Worm (Caenorhabditis elegans) whole organism, young adult: ENCODE data around the gene oac-22.

Source experiments
- B0336.3 ChIP-seq: fragments of 200-800 bp; sonication (Bioruptor generic); IDR thresholded peaks from 2 replicates; pipeline ENCODE4 v1.3.6; 2022; ENCODE audit warnings: missing genetic modification characterization, missing compliant biosample characterization
- D2030.7 ChIP-seq: fragments of 200-800 bp; sonication (Bioruptor generic); IDR thresholded peaks from 2 replicates; pipeline ENCODE4 v1.3.6; 2022; ENCODE audit warnings: missing genetic modification reagents, missing genetic modification characterization, missing compliant biosample characterization
- F22D6.2 ChIP-seq: sonication (generic microtip); optimal IDR thresholded peaks from 2 replicates; lab custom pipeline; 2016; ENCODE audit warnings: mild to moderate bottlenecking, missing genetic modification characterization, missing compliant biosample characterization
- F33H1.4 ChIP-seq: fragments of 200-800 bp; sonication (Bioruptor generic); IDR thresholded peaks from 2 replicates; pipeline ENCODE4 v1.3.6; 2022; ENCODE audit warnings: missing genetic modification reagents, missing genetic modification characterization, missing compliant biosample characterization
- F57C9.4 ChIP-seq: sonication (generic microtip); optimal IDR thresholded peaks from 2 replicates; lab custom pipeline; 2017; ENCODE audit warnings: mild to moderate bottlenecking, missing genetic modification characterization, missing compliant biosample characterization
- K11D2.4 ChIP-seq: fragments of 200-800 bp; sonication (Bioruptor generic); IDR thresholded peaks from 2 replicates; pipeline ENCODE4 v1.3.6; 2022; ENCODE audit warnings: missing genetic modification reagents, missing genetic modification characterization, missing compliant biosample characterization
- Y56A3A.18 ChIP-seq: fragments of 200-800 bp; sonication (Bioruptor generic); IDR thresholded peaks from 2 replicates; pipeline ENCODE4 v1.3.6; 2022; ENCODE audit warnings: missing genetic modification reagents, missing genetic modification characterization, missing compliant biosample characterization
- Y95B8A.8 ChIP-seq: fragments of 200-800 bp; sonication (Bioruptor generic); IDR thresholded peaks from 2 replicates; pipeline ENCODE4 v1.3.6; 2022; ENCODE audit warnings: missing genetic modification reagents, missing genetic modification characterization, missing compliant biosample characterization
- akir-1 ChIP-seq: fragments of 200-800 bp; sonication (Bioruptor generic); optimal IDR thresholded peaks from 2 replicates; lab custom pipeline; 2018; ENCODE audit warnings: mild to moderate bottlenecking, missing genetic modification characterization, moderate library complexity, missing compliant biosample characterization
- atf-7 ChIP-seq: sonication (generic microtip); optimal IDR thresholded peaks from 2 replicates; lab custom pipeline; 2017; ENCODE audit warnings: mild to moderate bottlenecking, missing genetic modification characterization, missing compliant biosample characterization
- athp-1 ChIP-seq: sonication (generic microtip); optimal IDR thresholded peaks from 2 replicates; lab custom pipeline; 2017; ENCODE audit warnings: mild to moderate bottlenecking, missing genetic modification characterization, missing compliant biosample characterization
- cebp-1 ChIP-seq, 2 experiments: fragments of 200-800 bp in 1 of 2; sonication (Bioruptor generic) in 1 of 2; sonication (generic microtip) in 1 of 2; IDR thresholded peaks in 1 of 2; optimal IDR thresholded peaks in 1 of 2; 2 replicates each; pipeline versions ENCODE4 v1.3.6 to Lab custom; 2017 to 2022; ENCODE audit warnings: missing compliant biosample characterization in 2 of 2, missing genetic modification characterization in 2 of 2, mild to moderate bottlenecking in 1 of 2, missing genetic modification reagents in 1 of 2, moderate library complexity in 1 of 2
- cebp-2 ChIP-seq: fragments of 200-800 bp; sonication (Bioruptor generic); IDR thresholded peaks from 2 replicates; pipeline ENCODE4 v1.3.6; 2022; ENCODE audit warnings: missing genetic modification characterization, missing compliant biosample characterization
- ceh-40 ChIP-seq: fragments of 200-800 bp; sonication (Bioruptor generic); IDR thresholded peaks from 2 replicates; pipeline ENCODE4 v1.3.6; 2022; ENCODE audit warnings: missing genetic modification characterization, missing compliant biosample characterization
- ceh-58 ChIP-seq: fragments of 200-800 bp; sonication (Bioruptor generic); IDR thresholded peaks from 2 replicates; pipeline ENCODE4 v1.3.6; 2022; ENCODE audit warnings: missing genetic modification characterization, missing compliant biosample characterization
- die-1 ChIP-seq: sonication (generic microtip); optimal IDR thresholded peaks from 2 replicates; lab custom pipeline; 2016; ENCODE audit warnings: missing genotype, mild to moderate bottlenecking, missing genetic modification characterization, missing compliant biosample characterization
- dox-1 ChIP-seq: fragments of 200-800 bp; sonication (Bioruptor generic); IDR thresholded peaks from 2 replicates; pipeline ENCODE4 v1.3.6; 2022; ENCODE audit warnings: missing genetic modification reagents, missing genetic modification characterization, missing compliant biosample characterization
- dpl-1 ChIP-seq: fragments of 150-350 bp; optimal IDR thresholded peaks from 2 replicates; lab custom pipeline; 2014; ENCODE audit warnings: missing biosample characterization, missing genetic modification reagents, missing genetic modification characterization
- efl-1 ChIP-seq: fragments of 150-350 bp; optimal IDR thresholded peaks from 2 replicates; lab custom pipeline; 2014; ENCODE audit warnings: missing biosample characterization, missing genetic modification reagents, missing genetic modification characterization
- egrh-3 ChIP-seq: fragments of 200-800 bp; sonication (Bioruptor generic); IDR thresholded peaks from 2 replicates; pipeline ENCODE4 v1.3.6; 2022; ENCODE audit warnings: missing genetic modification reagents, missing genetic modification characterization, missing compliant biosample characterization
- hlh-12 ChIP-seq: sonication (generic microtip); optimal IDR thresholded peaks from 2 replicates; lab custom pipeline; 2016; ENCODE audit warnings: missing genetic modification characterization, missing compliant biosample characterization
- hmg-20 ChIP-seq: fragments of 200-800 bp; sonication (Bioruptor generic); IDR thresholded peaks from 2 replicates; pipeline ENCODE4 v1.3.6; 2022; ENCODE audit warnings: missing genetic modification reagents, missing genetic modification characterization, missing compliant biosample characterization
- hrde-1 ChIP-seq: sonication (generic microtip); optimal IDR thresholded peaks from 2 replicates; lab custom pipeline; 2016; ENCODE audit warnings: missing genetic modification characterization, mild to moderate bottlenecking, missing compliant biosample characterization, moderate library complexity, missing genotype, missing genetic modification reagents, borderline replicate concordance
- lag-1 ChIP-seq: fragments of 200-800 bp; sonication (Bioruptor generic); IDR thresholded peaks from 2 replicates; pipeline ENCODE4 v1.3.6; 2022; ENCODE audit warnings: missing genetic modification reagents, missing genetic modification characterization, missing compliant biosample characterization
- let-607 ChIP-seq, 2 experiments: fragments of 200-800 bp in 1 of 2; sonication (Bioruptor generic) in 1 of 2; sonication (generic microtip) in 1 of 2; optimal IDR thresholded peaks; 2 replicates each; lab custom pipeline; 2016 to 2018; ENCODE audit warnings: mild to moderate bottlenecking in 2 of 2, missing compliant biosample characterization in 2 of 2, missing genetic modification characterization in 2 of 2, moderate library complexity in 2 of 2, missing genotype in 1 of 2
- lin-35 ChIP-seq, 3 experiments: fragments of 150-350 bp in 2 of 3; sonication (generic microtip) in 1 of 3; optimal IDR thresholded peaks; 2 replicates each; lab custom pipeline; 2014 to 2018; ENCODE audit warnings: missing biosample characterization in 3 of 3, missing genetic modification characterization in 3 of 3, missing genetic modification reagents in 3 of 3
- lin-40 ChIP-seq: sonication (generic microtip); optimal IDR thresholded peaks from 2 replicates; lab custom pipeline; 2016; ENCODE audit warnings: missing genetic modification characterization, mild to moderate bottlenecking, missing compliant biosample characterization, missing genotype, missing genetic modification reagents
- lir-1 ChIP-seq: fragments of 200-800 bp; sonication (Bioruptor generic); conservative IDR thresholded peaks from 2 replicates; pipeline ENCODE4 v1.3.6; 2022; ENCODE audit warnings: missing genetic modification reagents, missing genetic modification characterization, missing compliant biosample characterization
- mes-4 ChIP-seq: sonication (generic microtip); optimal IDR thresholded peaks from 2 replicates; lab custom pipeline; 2016; ENCODE audit warnings: missing genotype, missing genetic modification characterization, missing compliant biosample characterization
- mxl-1 ChIP-seq: sonication (generic microtip); optimal IDR thresholded peaks from 2 replicates; lab custom pipeline; 2016; ENCODE audit warnings: missing genetic modification characterization, missing compliant biosample characterization
- nhr-120 ChIP-seq: fragments of 200-800 bp; sonication (Bioruptor generic); IDR thresholded peaks from 2 replicates; pipeline ENCODE4 v1.3.6; 2022; ENCODE audit warnings: missing genetic modification characterization, missing compliant biosample characterization
- pha-4 ChIP-seq: fragments of 150-350 bp; sonication (generic microtip); optimal IDR thresholded peaks from 2 replicates; lab custom pipeline; 2014; ENCODE audit warnings: missing biosample characterization, missing genetic modification reagents, missing genetic modification characterization
- repo-1 ChIP-seq: sonication (generic microtip); optimal IDR thresholded peaks from 2 replicates; lab custom pipeline; 2017; ENCODE audit warnings: mild to moderate bottlenecking, missing genetic modification characterization, missing compliant biosample characterization
- rpc-1 ChIP-seq, 2 experiments: fragments of 150-350 bp in 1 of 2; sonication (generic microtip) in 1 of 2; optimal IDR thresholded peaks; 2 replicates each; lab custom pipeline; 2014 to 2018; ENCODE audit warnings: missing biosample characterization in 1 of 2, missing genetic modification characterization in 1 of 2, missing genetic modification reagents in 1 of 2, missing genotype in 1 of 2
- sea-2 ChIP-seq: fragments of 200-800 bp; sonication (Bioruptor generic); IDR thresholded peaks from 2 replicates; pipeline ENCODE4 v1.3.6; 2022; ENCODE audit warnings: missing genetic modification characterization, missing compliant biosample characterization
- snpc-4 ChIP-seq, 5 experiments: fragments of 150-350 bp in 1 of 5; sonication (generic microtip) in 4 of 5; optimal IDR thresholded peaks; 2 replicates each; lab custom pipeline; 2014 to 2018; ENCODE audit warnings: missing genetic modification characterization in 5 of 5, missing biosample characterization in 3 of 5, antibody characterized with exemption in 2 of 5, mild to moderate bottlenecking in 2 of 5, missing compliant biosample characterization in 2 of 5, missing genotype in 2 of 5, moderate library complexity in 2 of 5, missing genetic modification reagents in 1 of 5
- tbx-9 ChIP-seq: sonication (generic microtip); optimal IDR thresholded peaks from 2 replicates; lab custom pipeline; 2016; ENCODE audit warnings: borderline replicate concordance, missing genetic modification characterization, inconsistent platforms, missing compliant biosample characterization
- unc-62 ChIP-seq: fragments of 150-350 bp; optimal IDR thresholded peaks from 2 replicates; lab custom pipeline; 2014; ENCODE audit warnings: missing biosample characterization, missing genetic modification reagents, missing genetic modification characterization
- zfh-2 ChIP-seq: fragments of 200-800 bp; sonication (Bioruptor generic); conservative IDR thresholded peaks from 2 replicates; pipeline ENCODE4 v1.3.6; 2022; ENCODE audit warnings: missing genetic modification reagents, missing genetic modification characterization, missing compliant biosample characterization
- ztf-6 ChIP-seq: fragments of 200-800 bp; sonication (Bioruptor generic); IDR thresholded peaks from 2 replicates; pipeline ENCODE4 v1.3.6; 2022; ENCODE audit warnings: missing genetic modification reagents, missing genetic modification characterization, missing compliant biosample characterization

oac-22 gene

DNA sequence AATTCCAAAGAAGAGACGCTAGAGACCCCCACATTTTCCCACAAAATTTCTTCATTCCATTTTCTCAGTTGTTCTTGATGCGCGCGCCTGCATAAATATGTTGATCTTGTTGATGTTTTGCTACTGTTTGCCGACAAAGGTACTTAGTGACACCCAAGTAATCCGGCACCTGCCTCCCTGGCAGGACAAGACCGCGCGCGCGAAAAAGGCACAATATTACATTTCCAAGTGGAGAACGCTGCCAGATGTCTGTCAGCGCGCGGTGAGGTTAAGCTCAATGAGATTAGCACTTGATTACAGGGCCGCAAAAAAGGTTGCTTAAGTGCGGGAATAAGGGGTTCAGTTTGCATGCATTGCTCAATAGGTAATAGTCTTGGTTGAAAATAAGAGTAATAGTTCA, 43.9 kb upstream of the oac-22 start:
- TF ChIP-seq hlh-12 (tag; lab: Kevin White, UChicago) (no peak), zfh-2 (GFP tag; lab: Robert Waterston, UW) (no peak), Y95B8A.8 (GFP tag; lab: Robert Waterston, UW) (no peak), lin-35 (GFP tag; optimal IDR thresholded peaks at IDR 0.05; lab: Kevin White, UChicago) (no peak), lin-40 (tag; lab: Kevin White, UChicago) (no peak), F57C9.4 (tag; lab: Kevin White, UChicago) (no peak), tbx-9 (no peak), ztf-6 (GFP tag; lab: Robert Waterston, UW) (no peak), pha-4 (tag; lab: Kevin White, UChicago) (no peak), mes-4 (no peak), rpc-1 (optimal IDR thresholded peaks at IDR 0.05; lab: Kevin White, UChicago) (no peak), rpc-1 (tag; optimal IDR thresholded peaks at IDR 0.05; lab: Kevin White, UChicago) (no peak), mxl-1 (tag; lab: Kevin White, UChicago) (no peak), let-607 (tag; optimal IDR thresholded peaks at IDR 0.05; lab: Kevin White, UChicago) (no peak), nhr-120 (GFP tag; lab: Robert Waterston, UW) (no peak)

DNA sequence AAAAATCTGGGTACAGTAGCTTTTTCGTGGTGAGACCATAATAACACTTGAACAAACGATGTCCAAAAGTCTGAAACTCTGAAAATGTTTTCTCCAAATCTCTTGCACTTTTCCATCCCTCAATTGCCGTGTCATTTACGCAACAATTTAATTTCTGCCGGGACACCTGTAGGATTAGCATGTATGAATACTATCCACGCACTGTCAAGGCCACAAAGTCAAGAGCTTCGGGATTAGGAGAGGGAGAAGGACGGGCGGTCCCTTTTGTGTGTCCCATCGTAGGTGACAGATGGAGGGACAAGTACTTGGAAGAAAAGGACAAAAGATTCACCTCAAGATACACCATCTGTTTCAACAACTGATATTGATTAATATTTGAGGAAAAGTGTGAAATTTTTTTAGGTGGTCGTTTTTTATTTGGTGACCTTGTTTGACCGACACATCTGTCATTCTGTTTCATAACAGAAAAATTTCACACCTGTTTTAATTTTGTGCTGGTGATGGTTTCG, 42.4 kb upstream of the oac-22 start:
- TF ChIP-seq dpl-1 (GFP tag; lab: Kevin White, UChicago) (no peak), cebp-2 (GFP tag; lab: Robert Waterston, UW) (no peak), sea-2 (GFP tag; lab: Robert Waterston, UW) (no peak), hlh-12 (tag; lab: Kevin White, UChicago) (no peak), atf-7 (no peak), repo-1 (tag; lab: Kevin White, UChicago) (no peak), D2030.7 (no peak), hrde-1 (tag; lab: Kevin White, UChicago) (no peak), akir-1 (GFP tag; lab: Kevin White, UChicago) (no peak)

DNA sequence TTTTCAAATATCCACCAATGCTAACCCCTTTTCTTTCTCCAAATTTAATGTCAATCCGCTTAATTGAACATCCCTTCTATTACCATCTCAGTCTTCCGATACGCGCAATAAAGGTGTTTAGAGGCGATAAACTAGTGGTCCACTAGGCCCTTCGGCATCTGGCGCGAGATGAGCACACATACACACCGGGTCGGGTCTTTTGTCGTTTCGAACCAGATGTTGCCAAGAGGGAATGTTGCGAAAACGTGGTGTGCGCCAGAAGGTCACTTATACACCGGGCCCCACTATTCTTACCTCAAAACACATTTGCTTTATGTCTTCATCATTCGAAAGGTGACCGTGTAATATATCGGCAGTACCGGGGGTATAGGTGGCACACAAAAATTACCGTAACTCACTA, 41.5 kb upstream of the oac-22 start:
- TF ChIP-seq atf-7: no peak
- no peak for TF ChIP-seq F22D6.2 (tag; lab: Kevin White, UChicago)
- no peak for TF ChIP-seq ceh-40 (GFP tag; lab: Robert Waterston, UW)
- no peak for TF ChIP-seq snpc-4 (GFP tag; optimal IDR thresholded peaks at IDR 0.05; lab: Kevin White, UChicago)
- TF ChIP-seq snpc-4 (tag; optimal IDR thresholded peaks at IDR 0.05; lab: Kevin White, UChicago): no peak
- no peak for TF ChIP-seq athp-1
- no peak for TF ChIP-seq dox-1 (GFP tag; lab: Robert Waterston, UW)
- TF ChIP-seq Y95B8A.8 (GFP tag; lab: Robert Waterston, UW): no peak
- no peak for TF ChIP-seq Y56A3A.18 (GFP tag; lab: Robert Waterston, UW)
- no peak for TF ChIP-seq cebp-1 (GFP tag; IDR thresholded peaks at IDR 0.05; lab: Robert Waterston, UW)
- no peak for TF ChIP-seq cebp-1 (tag; optimal IDR thresholded peaks at IDR 0.05; lab: Kevin White, UChicago)

DNA sequence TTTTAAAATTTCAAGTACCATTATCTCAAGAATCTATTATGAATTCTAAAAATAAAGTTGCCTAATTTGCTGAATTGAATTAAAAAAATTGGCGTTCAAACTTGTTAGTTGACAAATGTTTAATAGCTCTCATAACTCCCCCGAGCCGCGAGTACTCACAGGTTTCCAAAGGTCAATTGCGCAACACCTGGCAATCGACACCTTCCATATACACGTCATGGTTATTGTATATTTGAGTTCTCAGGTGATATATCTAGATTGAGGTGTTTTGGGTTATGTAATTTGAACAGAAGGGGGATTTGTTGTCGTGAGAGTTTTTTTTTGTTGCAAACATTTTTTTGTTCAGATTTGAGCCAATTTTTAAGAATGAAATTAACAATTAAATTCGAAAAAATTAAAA, 40.9 kb upstream of the oac-22 start:
- TF ChIP-seq lir-1 (GFP tag; lab: Robert Waterston, UW): no peak
- TF ChIP-seq K11D2.4 (GFP tag; lab: Robert Waterston, UW): no peak
- TF ChIP-seq unc-62 (GFP tag; lab: Kevin White, UChicago): no peak
- no peak for TF ChIP-seq die-1 (tag; lab: Kevin White, UChicago)
- TF ChIP-seq ceh-58: no peak
- no peak for TF ChIP-seq cebp-2 (GFP tag; lab: Robert Waterston, UW)
- TF ChIP-seq egrh-3 (GFP tag; lab: Robert Waterston, UW): no peak
- no peak for TF ChIP-seq athp-1
- TF ChIP-seq F33H1.4 (GFP tag; lab: Robert Waterston, UW): no peak
- no peak for TF ChIP-seq efl-1 (GFP tag; lab: Kevin White, UChicago)
- no peak for TF ChIP-seq lag-1 (GFP tag; lab: Robert Waterston, UW)
- no peak for TF ChIP-seq hmg-20 (GFP tag; lab: Robert Waterston, UW)
- TF ChIP-seq B0336.3 (GFP tag; lab: Robert Waterston, UW): no peak
